Worm (Caenorhabditis elegans): ENCODE measurements around the gene rpl-21.

The rpl-21 gene

DNA sequence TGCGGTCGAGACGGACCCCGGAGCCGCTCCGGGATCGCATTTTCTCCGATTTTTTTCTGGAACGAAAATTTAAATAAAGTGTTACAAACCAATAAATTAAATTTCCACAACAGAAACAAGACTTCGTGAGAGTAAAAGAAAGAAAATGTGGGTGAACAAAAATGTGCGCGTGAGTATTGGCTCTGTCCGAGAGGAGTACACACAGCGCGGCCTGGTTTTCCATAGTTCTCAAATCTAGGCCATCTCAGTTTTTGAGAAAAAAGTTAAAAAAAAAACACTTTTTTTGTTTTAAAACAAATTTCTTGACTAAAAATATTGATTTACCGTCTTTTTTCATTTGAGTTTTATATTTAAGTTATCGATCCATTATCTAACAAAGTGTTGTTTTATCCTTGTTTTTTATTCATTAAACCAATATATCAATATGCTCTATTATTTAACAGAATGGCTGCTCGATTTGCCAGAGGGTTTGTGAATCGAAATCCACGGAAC is 14.6 kb upstream of the rpl-21 start, which contains the start of the genes C14B9.8 and mrpl-18 (continued):
- TF ChIP-seq Y79H2A.3 (GFP tag; conservative IDR thresholded peaks at IDR 0.05): no peak
- no peak for TF ChIP-seq akir-1 (GFP tag; optimal IDR thresholded peaks at IDR 0.05)
- TF ChIP-seq unc-130 (GFP tag; optimal IDR thresholded peaks at IDR 0.05): peak; percentile 73
- no peak for TF ChIP-seq hlh-26 (GFP tag; conservative IDR thresholded peaks at IDR 0.05)
- TF ChIP-seq lin-40 (tag; optimal IDR thresholded peaks at IDR 0.05): peak; percentile 27
- peak; percentile 82 for TF ChIP-seq ZK185.1 (tag; optimal IDR thresholded peaks at IDR 0.05; ENCODE audit: poor library complexity, severe bottlenecking)
- no peak for TF ChIP-seq F22D6.2 (tag; optimal IDR thresholded peaks at IDR 0.05)
- TF ChIP-seq attf-3 (GFP tag; conservative IDR thresholded peaks at IDR 0.05): peak; percentile 49
- no peak for TF ChIP-seq nhr-179 (tag; optimal IDR thresholded peaks at IDR 0.05)
- peak; percentile 51; the same call in 1 of the 2 replicates for TF ChIP-seq mcd-1 (GFP tag; IDR thresholded peaks at IDR 0.05)
- peak; percentile 51; the same call in 1 of the 2 replicates for TF ChIP-seq rcor-1 (GFP tag; IDR thresholded peaks at IDR 0.05)
- TF ChIP-seq F33H1.4 (GFP tag; IDR thresholded peaks at IDR 0.05): peak; percentile 55
- TF ChIP-seq let-607 (tag; optimal IDR thresholded peaks at IDR 0.05): peak in 1 of 2 experiments; percentile 16
- no peak for TF ChIP-seq xnd-1 (tag; optimal IDR thresholded peaks at IDR 0.05)
- no peak for TF ChIP-seq ztf-6 (GFP tag; IDR thresholded peaks at IDR 0.05)
- TF ChIP-seq F23B12.7 (tag; optimal IDR thresholded peaks at IDR 0.05; ENCODE audit: insufficient read depth): peak; percentile 16
- peak; percentile 11 for TF ChIP-seq lin-54 (GFP tag; optimal IDR thresholded peaks at IDR 0.05)
- peak; percentile 35 for TF ChIP-seq K12H6.12 (tag; optimal IDR thresholded peaks at IDR 0.05)
- TF ChIP-seq Y67H2A.10 (GFP tag; conservative IDR thresholded peaks at IDR 0.05): no peak

DNA sequence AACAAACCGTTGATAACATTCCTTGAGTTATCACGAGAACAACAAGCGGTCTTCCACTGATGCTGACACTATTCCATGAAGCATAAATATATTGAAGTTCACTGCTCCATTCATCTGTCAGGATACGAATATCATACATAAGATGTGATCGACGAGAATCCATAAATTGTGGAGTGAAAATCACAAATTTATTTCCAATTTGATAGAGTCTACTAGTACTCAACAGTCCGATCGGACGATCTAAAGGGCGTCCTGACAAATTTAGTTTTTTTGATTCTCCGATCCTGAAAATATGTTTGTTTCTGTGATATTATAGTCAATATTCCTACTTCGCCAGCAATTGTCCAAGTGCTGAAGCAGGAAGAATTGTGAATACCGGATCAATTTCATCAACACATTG is 12.2 kb upstream of the rpl-21 start:
- no peak for TF ChIP-seq F33H1.4 (GFP tag; IDR thresholded peaks at IDR 0.05)
- no peak for TF ChIP-seq rcor-1 (GFP tag; IDR thresholded peaks at IDR 0.05)
- no peak for TF ChIP-seq ceh-100 (GFP tag; IDR thresholded peaks at IDR 0.05)
- no peak for TF ChIP-seq ekl-4 (GFP tag; IDR thresholded peaks at IDR 0.05)
- no peak for TF ChIP-seq nhr-80 (tag; optimal IDR thresholded peaks at IDR 0.05)
- TF ChIP-seq C17E4.6 (GFP tag; IDR thresholded peaks at IDR 0.05): no peak
- no peak for TF ChIP-seq lir-1 (GFP tag; conservative IDR thresholded peaks at IDR 0.05)
- TF ChIP-seq tlf-1 (GFP tag; optimal IDR thresholded peaks at IDR 0.05): no peak
- TF ChIP-seq F23B12.7 (tag; optimal IDR thresholded peaks at IDR 0.05; ENCODE audit: insufficient read depth): no peak
- no peak for TF ChIP-seq ceh-79 (tag; optimal IDR thresholded peaks at IDR 0.05)
- TF ChIP-seq lsy-27 (tag; optimal IDR thresholded peaks at IDR 0.05; ENCODE audit: borderline replicate concordance, insufficient read depth): no peak
- no peak for TF ChIP-seq cebp-2 (GFP tag; IDR thresholded peaks at IDR 0.05)

DNA sequence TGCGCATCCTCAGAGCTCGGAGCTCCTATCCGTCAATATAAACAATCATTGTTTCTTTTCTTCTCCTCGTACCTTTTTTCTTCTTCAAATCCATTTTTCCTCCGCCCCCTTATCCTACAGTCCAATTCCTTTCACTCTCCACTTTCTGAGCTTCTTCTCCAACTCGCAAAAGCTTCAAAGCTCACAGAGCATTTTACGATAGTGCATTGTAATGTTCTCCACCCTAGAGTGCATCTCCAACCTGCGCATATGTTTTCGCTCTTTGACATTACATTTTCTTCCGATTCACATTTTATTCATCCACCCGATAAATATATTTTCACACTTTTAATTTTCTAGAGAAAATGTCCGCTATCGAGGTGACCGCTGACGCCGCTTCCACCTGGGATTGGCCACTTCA is 7.8 kb upstream of the rpl-21 start, which contains the start of gene hsp-12.2:
Gene hsp-12.2 (plus strand): TSS at position 301 of the 400 bp plus-strand sequence.
- no peak for TF ChIP-seq let-526 (GFP tag; IDR thresholded peaks at IDR 0.05)
- no peak for TF ChIP-seq snpc-4 (GFP tag; optimal IDR thresholded peaks at IDR 0.05)
- TF ChIP-seq snpc-4 (tag; optimal IDR thresholded peaks at IDR 0.05): no peak
- TF ChIP-seq ceh-58 (GFP tag; IDR thresholded peaks at IDR 0.05): no peak
- no peak for TF ChIP-seq egl-18 (GFP tag; IDR thresholded peaks at IDR 0.05)
- no peak for TF ChIP-seq efl-1 (GFP tag; optimal IDR thresholded peaks at IDR 0.05)
- TF ChIP-seq nhr-27 (tag; optimal IDR thresholded peaks at IDR 0.05): no peak
- no peak for TF ChIP-seq ceh-100 (GFP tag; IDR thresholded peaks at IDR 0.05)
- no peak for TF ChIP-seq dpff-1 (tag; optimal IDR thresholded peaks at IDR 0.05)
- no peak for TF ChIP-seq F39B2.1 (GFP tag; IDR thresholded peaks at IDR 0.05)
- TF ChIP-seq ztf-3 (GFP tag; optimal IDR thresholded peaks at IDR 0.05): no peak
- no peak for TF ChIP-seq F49E8.2 (tag; optimal IDR thresholded peaks at IDR 0.05; ENCODE audit: insufficient read depth)
- TF ChIP-seq mel-28 (tag; optimal IDR thresholded peaks at IDR 0.05; ENCODE audit: borderline replicate concordance): no peak
- no peak for TF ChIP-seq zfh-2 (GFP tag; conservative IDR thresholded peaks at IDR 0.05)
- no peak for TF ChIP-seq ztf-28 (GFP tag; IDR thresholded peaks at IDR 0.05)
- TF ChIP-seq ceh-27 (GFP tag; optimal IDR thresholded peaks at IDR 0.05): no peak

All from whole organism, young adult.